Fruit fly (Drosophila melanogaster) whole organism, adult: Measurements from ENCODE around the gene CG32533.

Source experiments
- CG11617 ChIP-seq: fragments of 200-800 bp; sonication (Bioruptor generic); optimal IDR thresholded peaks from 2 replicates; lab custom pipeline; 2017; ENCODE audit warnings: mild to moderate bottlenecking, missing biosample characterization, missing genetic modification reagents, missing genetic modification characterization
- CG5204 ChIP-seq: fragments of 200-800 bp; sonication (Bioruptor generic); optimal IDR thresholded peaks from 2 replicates; lab custom pipeline; 2016; ENCODE audit warnings: missing biosample characterization, missing genetic modification characterization
- Clk ChIP-seq: fragments of 200-800 bp; sonication (Bioruptor generic); optimal IDR thresholded peaks from 2 replicates; lab custom pipeline; 2017; ENCODE audit warnings: missing biosample characterization, missing genetic modification characterization
- Hr96 ChIP-seq: fragments of 200-800 bp; sonication (Bioruptor generic); optimal IDR thresholded peaks from 2 replicates; lab custom pipeline; 2016; ENCODE audit warnings: missing biosample characterization, missing genetic modification characterization
- bab1 ChIP-seq: fragments of 200-800 bp; sonication (Bioruptor generic); optimal IDR thresholded peaks from 3 replicates; lab custom pipeline; 2019; ENCODE audit warnings: missing biosample characterization, mild to moderate bottlenecking, missing genetic modification characterization, moderate library complexity
- cnc ChIP-seq, 2 experiments: fragments of >200 bp; optimal IDR thresholded peaks; 2 replicates each; lab custom pipeline; 2017
- ovo ChIP-seq: fragments of 200-800 bp; sonication (Bioruptor generic); optimal IDR thresholded peaks from 2 replicates; lab custom pipeline; 2016; ENCODE audit warnings: missing biosample characterization, missing genetic modification characterization
- tj ChIP-seq: fragments of 200-800 bp; sonication (Bioruptor generic); optimal IDR thresholded peaks from 3 replicates; lab custom pipeline; 2017; ENCODE audit warnings: missing biosample characterization, mild to moderate bottlenecking, missing genetic modification characterization, moderate library complexity
- toe ChIP-seq: fragments of 200-800 bp; sonication (Bioruptor generic); optimal IDR thresholded peaks from 2 replicates; lab custom pipeline; 2016; ENCODE audit warnings: missing biosample characterization, missing genetic modification characterization

dm6 chrX:19494285-19494684 is 15.1 kb upstream of the CG32533 start, which contains the start of gene CG12204:
- TF ChIP-seq tj (GFP tag; lab: Kevin White, UChicago) = no peak
- TF ChIP-seq Clk = no peak
- TF ChIP-seq CG5204 (GFP tag; lab: Kevin White, UChicago) = no peak
- no peak for TF ChIP-seq cnc (optimal IDR thresholded peaks at IDR 0.05; lab: Kevin White, UChicago)
- TF ChIP-seq bab1 (GFP tag; lab: Kevin White, UChicago) = no peak
- no peak for TF ChIP-seq Hr96 (GFP tag; lab: Kevin White, UChicago)
- TF ChIP-seq CG11617 (GFP tag; lab: Kevin White, UChicago) = peak; percentile 29
- TF ChIP-seq ovo (GFP tag; lab: Kevin White, UChicago) = no peak
- TF ChIP-seq toe = no peak
